Worm (Caenorhabditis elegans) whole organism, early embryonic: ENCODE results near the gene F28H6.8.

ENCODE experiments used
- ama-1 ChIP-seq: fragments of 150-350 bp; optimal IDR thresholded peaks from 2 replicates; lab custom pipeline; 2014
- ets-7 ChIP-seq: sonication (generic microtip); optimal IDR thresholded peaks from 2 replicates; lab custom pipeline; 2016; ENCODE audit warnings: missing genotype, missing genetic modification characterization, missing compliant biosample characterization
- hnd-1 ChIP-seq: sonication (generic microtip); optimal IDR thresholded peaks from 2 replicates; lab custom pipeline; 2016; ENCODE audit warnings: missing genetic modification characterization, missing compliant biosample characterization
- tbx-11 ChIP-seq: fragments of 200-800 bp; sonication (Bioruptor generic); IDR thresholded peaks from 2 replicates; pipeline ENCODE4 v1.3.6; 2022; ENCODE audit warnings: missing genetic modification characterization, missing compliant biosample characterization
- tra-4 ChIP-seq: sonication (generic microtip); optimal IDR thresholded peaks from 2 replicates; lab custom pipeline; 2017; ENCODE audit warnings: missing genetic modification characterization, missing compliant biosample characterization

- TF ChIP-seq ets-7 (tag; lab: Kevin White, UChicago) (no peak), tra-4 (tag; lab: Kevin White, UChicago) (no peak), ama-1 (no peak), hnd-1 (tag; lab: Kevin White, UChicago) (no peak), tbx-11 (GFP tag; lab: Robert Waterston, UW) (no peak)
These were observed 2.7 kb downstream of the F28H6.8 start for ce11 chrX:14131476-14131875.
